Worm (Caenorhabditis elegans) whole organism, young adult: ENCODE results near the gene nrps-1.

Experiments used
- C06A6.2 ChIP-seq: fragments of 200-800 bp; sonication (Bioruptor generic); conservative IDR thresholded peaks from 2 replicates; pipeline ENCODE4 v1.3.6; 2022; ENCODE audit warnings: missing genetic modification characterization, missing compliant biosample characterization
- D2030.7 ChIP-seq: fragments of 200-800 bp; sonication (Bioruptor generic); IDR thresholded peaks from 2 replicates; pipeline ENCODE4 v1.3.6; 2022; ENCODE audit warnings: missing genetic modification reagents, missing genetic modification characterization, missing compliant biosample characterization
- F23B12.7 ChIP-seq: sonication (generic microtip); optimal IDR thresholded peaks from 2 replicates; lab custom pipeline; 2017; ENCODE audit warnings: missing genetic modification characterization, mild to moderate bottlenecking, missing compliant biosample characterization, antibody characterized with exemption, moderate library complexity; ENCODE audit not compliant: insufficient read depth
- F33H1.4 ChIP-seq: fragments of 200-800 bp; sonication (Bioruptor generic); IDR thresholded peaks from 2 replicates; pipeline ENCODE4 v1.3.6; 2022; ENCODE audit warnings: missing genetic modification reagents, missing genetic modification characterization, missing compliant biosample characterization
- F39B2.1 ChIP-seq: fragments of 200-800 bp; sonication (Bioruptor generic); IDR thresholded peaks from 2 replicates; pipeline ENCODE4 v1.3.6; 2022; ENCODE audit warnings: missing genetic modification reagents, missing genetic modification characterization, missing compliant biosample characterization
- F49E8.2 ChIP-seq: sonication (generic microtip); optimal IDR thresholded peaks from 3 replicates; lab custom pipeline; 2017; ENCODE audit warnings: missing genetic modification characterization, mild to moderate bottlenecking, missing compliant biosample characterization, antibody characterized with exemption, moderate library complexity; ENCODE audit not compliant: insufficient read depth
- F57A8.1 ChIP-seq: fragments of 200-800 bp; sonication (Bioruptor generic); optimal IDR thresholded peaks from 2 replicates; lab custom pipeline; 2018; ENCODE audit warnings: mild to moderate bottlenecking, missing genetic modification characterization, moderate library complexity, missing compliant biosample characterization
- die-1 ChIP-seq: sonication (generic microtip); optimal IDR thresholded peaks from 2 replicates; lab custom pipeline; 2016; ENCODE audit warnings: missing genotype, mild to moderate bottlenecking, missing genetic modification characterization, missing compliant biosample characterization
- dpl-1 ChIP-seq: fragments of 150-350 bp; optimal IDR thresholded peaks from 2 replicates; lab custom pipeline; 2014; ENCODE audit warnings: missing biosample characterization, missing genetic modification reagents, missing genetic modification characterization
- efl-1 ChIP-seq: fragments of 150-350 bp; optimal IDR thresholded peaks from 2 replicates; lab custom pipeline; 2014; ENCODE audit warnings: missing biosample characterization, missing genetic modification reagents, missing genetic modification characterization
- egl-18 ChIP-seq: fragments of 200-800 bp; sonication (Bioruptor generic); IDR thresholded peaks from 2 replicates; pipeline ENCODE4 v1.3.6; 2022; ENCODE audit warnings: missing genetic modification reagents, missing genetic modification characterization, missing compliant biosample characterization
- egrh-3 ChIP-seq: fragments of 200-800 bp; sonication (Bioruptor generic); IDR thresholded peaks from 2 replicates; pipeline ENCODE4 v1.3.6; 2022; ENCODE audit warnings: missing genetic modification reagents, missing genetic modification characterization, missing compliant biosample characterization
- ets-4 ChIP-seq: fragments of 200-800 bp; sonication (Bioruptor generic); optimal IDR thresholded peaks from 2 replicates; lab custom pipeline; 2018; ENCODE audit warnings: mild to moderate bottlenecking, missing genetic modification characterization, missing compliant biosample characterization
- hmg-1.2 ChIP-seq: fragments of 200-800 bp; sonication (Bioruptor generic); IDR thresholded peaks from 2 replicates; pipeline ENCODE4 v1.3.6; 2022; ENCODE audit warnings: missing genetic modification reagents, missing genetic modification characterization, missing compliant biosample characterization
- let-607 ChIP-seq, 2 experiments: fragments of 200-800 bp in 1 of 2; sonication (Bioruptor generic) in 1 of 2; sonication (generic microtip) in 1 of 2; optimal IDR thresholded peaks; 2 replicates each; lab custom pipeline; 2016 to 2018; ENCODE audit warnings: mild to moderate bottlenecking in 2 of 2, missing compliant biosample characterization in 2 of 2, missing genetic modification characterization in 2 of 2, moderate library complexity in 2 of 2, missing genotype in 1 of 2
- lin-35 ChIP-seq, 3 experiments: fragments of 150-350 bp in 2 of 3; sonication (generic microtip) in 1 of 3; optimal IDR thresholded peaks; 2 replicates each; lab custom pipeline; 2014 to 2018; ENCODE audit warnings: missing biosample characterization in 3 of 3, missing genetic modification characterization in 3 of 3, missing genetic modification reagents in 3 of 3
- lin-40 ChIP-seq: sonication (generic microtip); optimal IDR thresholded peaks from 2 replicates; lab custom pipeline; 2016; ENCODE audit warnings: missing genetic modification characterization, mild to moderate bottlenecking, missing compliant biosample characterization, missing genotype, missing genetic modification reagents
- lin-54 ChIP-seq: fragments of 200-800 bp; sonication (Bioruptor generic); optimal IDR thresholded peaks from 2 replicates; lab custom pipeline; 2018; ENCODE audit warnings: mild to moderate bottlenecking, missing genetic modification characterization, missing compliant biosample characterization
- lsl-1 ChIP-seq: fragments of 200-800 bp; sonication (Bioruptor generic); optimal IDR thresholded peaks from 2 replicates; lab custom pipeline; 2018; ENCODE audit warnings: mild to moderate bottlenecking, missing genetic modification characterization, moderate library complexity, missing compliant biosample characterization
- madf-10 ChIP-seq: sonication (generic microtip); optimal IDR thresholded peaks from 2 replicates; lab custom pipeline; 2016; ENCODE audit warnings: mild to moderate bottlenecking, missing genetic modification characterization, missing compliant biosample characterization
- mcd-1 ChIP-seq: fragments of 200-800 bp; sonication (Bioruptor generic); IDR thresholded peaks from 2 replicates; pipeline ENCODE4 v1.3.6; 2022; ENCODE audit warnings: missing genetic modification reagents, missing genetic modification characterization, missing compliant biosample characterization
- mxl-1 ChIP-seq: sonication (generic microtip); optimal IDR thresholded peaks from 2 replicates; lab custom pipeline; 2016; ENCODE audit warnings: missing genetic modification characterization, missing compliant biosample characterization
- nfyb-1 ChIP-seq: fragments of 200-800 bp; sonication (Bioruptor generic); IDR thresholded peaks from 2 replicates; pipeline ENCODE4 v1.3.6; 2022; ENCODE audit warnings: missing genetic modification reagents, missing genetic modification characterization, missing compliant biosample characterization
- nhr-179 ChIP-seq: sonication (generic microtip); optimal IDR thresholded peaks from 2 replicates; lab custom pipeline; 2016; ENCODE audit warnings: mild to moderate bottlenecking, missing genetic modification characterization, missing compliant biosample characterization
- nhr-27 ChIP-seq: fragments of 200-800 bp; sonication (Bioruptor generic); optimal IDR thresholded peaks from 2 replicates; lab custom pipeline; 2018; ENCODE audit warnings: mild to moderate bottlenecking, missing genetic modification characterization, moderate library complexity, missing compliant biosample characterization
- nhr-90 ChIP-seq: sonication (generic microtip); optimal IDR thresholded peaks from 2 replicates; lab custom pipeline; 2016; ENCODE audit warnings: missing genotype, mild to moderate bottlenecking, missing genetic modification characterization, missing compliant biosample characterization
- rec-8 ChIP-seq, 2 experiments: sonication (generic microtip); optimal IDR thresholded peaks; 2 replicates each; lab custom pipeline; 2016; ENCODE audit warnings: mild to moderate bottlenecking in 2 of 2, missing genetic modification characterization in 2 of 2, missing genetic modification reagents in 2 of 2, missing genotype in 2 of 2, missing biosample characterization in 1 of 2, missing compliant biosample characterization in 1 of 2, moderate library complexity in 1 of 2
- sea-2 ChIP-seq: fragments of 200-800 bp; sonication (Bioruptor generic); IDR thresholded peaks from 2 replicates; pipeline ENCODE4 v1.3.6; 2022; ENCODE audit warnings: missing genetic modification characterization, missing compliant biosample characterization
- snpc-1.1 ChIP-seq: sonication (generic microtip); optimal IDR thresholded peaks from 2 replicates; lab custom pipeline; 2017; ENCODE audit warnings: missing genetic modification characterization, mild to moderate bottlenecking, missing compliant biosample characterization, antibody characterized with exemption, moderate library complexity, missing genotype, missing genetic modification reagents; ENCODE audit not compliant: insufficient read depth
- zfh-2 ChIP-seq: fragments of 200-800 bp; sonication (Bioruptor generic); conservative IDR thresholded peaks from 2 replicates; pipeline ENCODE4 v1.3.6; 2022; ENCODE audit warnings: missing genetic modification reagents, missing genetic modification characterization, missing compliant biosample characterization

The nrps-1 gene

ce11 chrIII:11560504-11561202 lies 26.2 kb downstream of the nrps-1 start, which contains the start of gene ztf-29:
Gene ztf-29, plus strand, starts transcription at chrIII:11561152.
- TF ChIP-seq ets-4 (GFP tag; lab: Kevin White, UChicago) (no peak), hmg-1.2 (GFP tag; lab: Robert Waterston, UW) (peak; percentile 48), nfyb-1 (GFP tag; lab: Robert Waterston, UW) (0 out of 2 replicates have a peak, but pooled peaks have one; percentile 38)

ce11 chrIII:11561597-11561996 lies 27.1 kb downstream of the nrps-1 start:
- TF ChIP-seq egrh-3 (peak; percentile 22; the same call in 1 of the 2 replicates), zfh-2 (GFP tag; lab: Robert Waterston, UW) (peak; percentile 54; the same call in 1 of the 2 replicates), snpc-1.1 (tag; lab: Kevin White, UChicago) (no peak)

ce11 chrIII:11563417-11563949 lies 29.0 kb downstream of the nrps-1 start, which contains the start of gene Y66D12A.11:
Gene Y66D12A.11, plus strand, starts transcription at chrIII:11563467.
- TF ChIP-seq F49E8.2 (tag; lab: Kevin White, UChicago) (no peak), zfh-2 (GFP tag; lab: Robert Waterston, UW) (peak; percentile 63; the same call in 1 of the 2 replicates), madf-10 (no peak), mxl-1 (tag; lab: Kevin White, UChicago) (no peak), ets-4 (GFP tag; lab: Kevin White, UChicago) (no peak), F57A8.1 (GFP tag; lab: Kevin White, UChicago) (no peak), lin-40 (tag; lab: Kevin White, UChicago) (no peak), sea-2 (no peak)

- peak; percentile 87 for TF ChIP-seq mcd-1 (GFP tag; lab: Robert Waterston, UW)
- peak; percentile 94 for TF ChIP-seq lin-54 (GFP tag; lab: Kevin White, UChicago)
- TF ChIP-seq let-607 (tag; optimal IDR thresholded peaks at IDR 0.05; lab: Kevin White, UChicago), result no peak
- 0 out of 2 replicates have a peak, but pooled peaks have one; percentile 11 for TF ChIP-seq F33H1.4 (GFP tag; lab: Robert Waterston, UW)
- no peak for TF ChIP-seq nhr-27
- TF ChIP-seq F23B12.7 (tag; lab: Kevin White, UChicago), result peak; percentile 23
- TF ChIP-seq F39B2.1 (GFP tag; lab: Robert Waterston, UW), result no peak
- peak in 1 of 3 experiments; percentile 84 for TF ChIP-seq lin-35 (GFP tag; optimal IDR thresholded peaks at IDR 0.05; lab: Kevin White, UChicago)
- TF ChIP-seq efl-1 (GFP tag; lab: Kevin White, UChicago), result peak; percentile 79
- TF ChIP-seq rec-8 (tag; optimal IDR thresholded peaks at IDR 0.05; lab: Kevin White, UChicago), result no peak
- TF ChIP-seq dpl-1 (GFP tag; lab: Kevin White, UChicago), result peak; percentile 68
- no peak for TF ChIP-seq F49E8.2 (tag; lab: Kevin White, UChicago)
Observed at ce11 chrIII:11565602-11566001, 31.1 kb downstream of the nrps-1 start, which contains the start of gene Y66D12A.10. Gene Y66D12A.10, plus strand, starts transcription at chrIII:11565874.

- TF ChIP-seq die-1 (tag; lab: Kevin White, UChicago) (no peak), nhr-179 (tag; lab: Kevin White, UChicago) (no peak), nhr-90 (tag; lab: Kevin White, UChicago) (no peak), D2030.7 (GFP tag; lab: Robert Waterston, UW) (no peak), egl-18 (no peak), lsl-1 (GFP tag; lab: Kevin White, UChicago) (no peak), C06A6.2 (GFP tag; lab: Robert Waterston, UW) (no peak)
- TF ChIP-seq, all 124 proteins: peak for 0
Observed at ce11 chrIII:11567837-11568236, 33.4 kb downstream of the nrps-1 start, which contains the start of gene psme-3. Gene psme-3, plus strand, starts transcription at chrIII:11568137.
